Fruit fly (Drosophila melanogaster) S2 (cell line): ENCODE measurements around the gene RASSF8.

Experiments
- CG8478 ChIP-seq: fragments of >200 bp; optimal IDR thresholded peaks from 2 replicates; lab custom pipeline; 2018
- CTCF ChIP-seq, 2 experiments: fragments of >200 bp; optimal IDR thresholded peaks; 2 replicates each; lab custom pipeline; 2018

DNA sequence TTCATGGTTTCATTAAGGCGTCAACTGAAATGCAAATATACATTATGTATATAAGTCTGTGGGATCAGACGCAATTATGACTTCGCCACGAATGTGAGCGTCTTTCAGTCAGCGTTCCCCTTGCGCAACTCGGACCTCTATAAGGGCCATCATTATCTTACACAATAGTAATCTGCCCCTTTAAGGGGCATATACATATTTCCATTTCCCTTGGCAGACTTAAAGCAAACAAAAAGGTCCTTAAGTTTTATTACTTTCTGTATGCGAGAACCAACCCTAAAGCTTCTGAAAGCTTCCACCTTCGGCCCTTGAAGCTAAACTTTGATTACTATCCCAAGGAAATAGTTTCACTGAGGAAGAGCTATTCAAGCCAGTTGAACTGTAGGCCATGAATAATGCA is 11.2 kb upstream of the RASSF8 start:
- no peak for TF ChIP-seq CG8478 (lab: Kevin White, UChicago)
- TF ChIP-seq CTCF (optimal IDR thresholded peaks at IDR 0.05; lab: Kevin White, UChicago): no peak
